Worm (Caenorhabditis elegans) whole organism, L1 larva: ENCODE measurements around the gene M163.9.

Source experiments
- ceh-88 ChIP-seq: fragments of 200-800 bp; sonication (Bioruptor generic); IDR thresholded peaks from 2 replicates; pipeline ENCODE4 v1.3.6; 2022; ENCODE audit warnings: missing genetic modification characterization, missing compliant biosample characterization
- ceh-90 ChIP-seq: sonication (generic microtip); optimal IDR thresholded peaks from 2 replicates; lab custom pipeline; 2016; ENCODE audit warnings: missing genetic modification characterization, missing compliant biosample characterization
- ces-1 ChIP-seq: fragments of 150-350 bp; optimal IDR thresholded peaks from 2 replicates; lab custom pipeline; 2014; ENCODE audit warnings: missing biosample characterization, missing genetic modification reagents, missing genetic modification characterization
- dpl-1 ChIP-seq, 3 experiments: fragments of 150-350 bp in 2 of 3; sonication (generic microtip) in 1 of 3; optimal IDR thresholded peaks; 2 replicates each; lab custom pipeline; 2014 to 2017; ENCODE audit warnings: missing biosample characterization in 3 of 3, missing genetic modification characterization in 3 of 3, missing genetic modification reagents in 3 of 3
- efl-3 ChIP-seq: fragments of 200-800 bp; sonication (Bioruptor generic); optimal IDR thresholded peaks from 2 replicates; lab custom pipeline; 2018; ENCODE audit warnings: mild to moderate bottlenecking, missing genetic modification characterization, missing compliant biosample characterization
- egl-13 ChIP-seq: sonication (generic microtip); optimal IDR thresholded peaks from 2 replicates; lab custom pipeline; 2016; ENCODE audit warnings: missing genotype, missing genetic modification reagents, missing genetic modification characterization, missing compliant biosample characterization
- elt-3 ChIP-seq, 6 experiments: fragments of 150-350 bp in 1 of 6; sonication (generic microtip); optimal IDR thresholded peaks; 2 replicates each; lab custom pipeline; 2017 to 2018; ENCODE audit warnings: missing biosample characterization in 6 of 6, missing genetic modification characterization in 6 of 6, inconsistent platforms in 1 of 6
- hlh-4 ChIP-seq: sonication (generic microtip); optimal IDR thresholded peaks from 2 replicates; lab custom pipeline; 2016; ENCODE audit warnings: mild to moderate bottlenecking, missing genetic modification characterization, missing compliant biosample characterization
- irx-1 ChIP-seq: sonication (generic microtip); optimal IDR thresholded peaks from 2 replicates; lab custom pipeline; 2016; ENCODE audit warnings: missing genetic modification characterization, missing compliant biosample characterization
- lin-13 ChIP-seq: fragments of 150-350 bp; optimal IDR thresholded peaks from 2 replicates; lab custom pipeline; 2014; ENCODE audit warnings: missing biosample characterization, missing genetic modification reagents, missing genetic modification characterization
- lin-39 ChIP-seq: fragments of 150-350 bp; optimal IDR thresholded peaks from 2 replicates; lab custom pipeline; 2014; ENCODE audit warnings: missing biosample characterization, missing genetic modification reagents, missing genetic modification characterization
- mep-1 ChIP-seq: fragments of 150-350 bp; optimal IDR thresholded peaks from 2 replicates; lab custom pipeline; 2014; ENCODE audit warnings: missing biosample characterization, missing genetic modification characterization
- nhr-12 ChIP-seq: sonication (generic microtip); optimal IDR thresholded peaks from 2 replicates; lab custom pipeline; 2017; ENCODE audit warnings: missing biosample characterization, missing genetic modification characterization
- nhr-20 ChIP-seq: sonication (generic microtip); optimal IDR thresholded peaks from 2 replicates; lab custom pipeline; 2016; ENCODE audit warnings: mild to moderate bottlenecking, missing genetic modification characterization, missing compliant biosample characterization
- nhr-76 ChIP-seq: sonication (generic microtip); optimal IDR thresholded peaks from 2 replicates; lab custom pipeline; 2017; ENCODE audit warnings: missing biosample characterization, missing genetic modification characterization
- nhr-77 ChIP-seq: fragments of 150-350 bp; optimal IDR thresholded peaks from 2 replicates; lab custom pipeline; 2014; ENCODE audit warnings: missing biosample characterization, missing genetic modification characterization
- nhr-85 ChIP-seq: sonication (generic microtip); peaks from one replicate; lab custom pipeline; 2016; ENCODE audit warnings: missing genetic modification characterization, inconsistent platforms, missing compliant biosample characterization
- pqm-1 ChIP-seq: sonication (generic microtip); optimal IDR thresholded peaks from 3 replicates; lab custom pipeline; 2017; ENCODE audit warnings: missing biosample characterization, missing genetic modification characterization
- snpc-4 ChIP-seq: fragments of 150-350 bp; optimal IDR thresholded peaks from 2 replicates; lab custom pipeline; 2014; ENCODE audit warnings: missing biosample characterization, missing genetic modification characterization
- snu-23 ChIP-seq: sonication (generic microtip); optimal IDR thresholded peaks from 2 replicates; lab custom pipeline; 2016; ENCODE audit warnings: missing genetic modification characterization, missing compliant biosample characterization
- unc-98 ChIP-seq: fragments of 200-800 bp; sonication (Bioruptor generic); IDR thresholded peaks from 2 replicates; pipeline ENCODE4 v1.3.6; 2022; ENCODE audit warnings: missing genetic modification characterization, missing compliant biosample characterization

M163.9 gene

DNA sequence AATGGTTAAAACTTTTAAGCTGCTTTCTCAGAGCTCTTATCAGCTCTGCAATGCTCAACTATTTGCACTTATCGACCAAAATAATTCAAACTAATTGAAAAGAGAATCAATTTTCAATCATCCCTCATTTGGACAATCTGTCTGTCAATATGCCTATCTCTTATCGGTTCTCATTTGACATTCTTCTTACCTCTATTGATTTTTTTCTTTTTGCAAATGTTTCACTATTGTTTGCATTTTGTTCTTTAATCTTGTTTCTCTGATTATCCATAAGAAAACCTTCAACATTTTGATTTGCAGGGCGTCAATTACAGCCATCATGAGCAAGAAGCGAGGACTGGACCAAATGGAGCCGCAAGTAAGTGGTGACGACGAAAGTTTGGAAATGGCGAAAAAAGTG, 47.2 kb downstream of the M163.9 start, which contains the start of gene D1025.10:
TSS of gene D1025.10 (plus strand) at position 301 of the 400 bp plus-strand sequence.
- TF ChIP-seq hlh-4 (no peak), pqm-1 (no peak), irx-1 (no peak), nhr-12 (tag; lab: Kevin White, UChicago) (no peak), nhr-77 (tag; lab: Kevin White, UChicago) (no peak), snu-23 (GFP tag; lab: Kevin White, UChicago) (no peak), dpl-1 (GFP tag; optimal IDR thresholded peaks at IDR 0.05; lab: Kevin White, UChicago) (no peak), efl-3 (GFP tag; lab: Kevin White, UChicago) (no peak), ces-1 (GFP tag; lab: Kevin White, UChicago) (no peak), lin-39 (tag; lab: Kevin White, UChicago) (no peak), elt-3 (tag; optimal IDR thresholded peaks at IDR 0.05; lab: Kevin White, UChicago) (no peak), nhr-20 (tag; lab: Kevin White, UChicago) (no peak), mep-1 (tag; lab: Kevin White, UChicago) (no peak), nhr-85 (no peak), ceh-88 (GFP tag; lab: Robert Waterston, UW) (no peak), snpc-4 (tag; lab: Kevin White, UChicago) (no peak), nhr-76 (tag; lab: Kevin White, UChicago) (no peak), lin-13 (GFP tag; lab: Kevin White, UChicago) (no peak), ceh-90 (tag; lab: Kevin White, UChicago) (no peak), egl-13 (tag; lab: Kevin White, UChicago) (no peak)

ce11 chrX:14517842-14518241, 48.5 kb downstream of the M163.9 start:
- TF ChIP-seq snpc-4 (tag; lab: Kevin White, UChicago), result peak; percentile 12
- no peak for TF ChIP-seq unc-98 (GFP tag; lab: Robert Waterston, UW)
